Worm (Caenorhabditis elegans) whole organism, L4 larva: ENCODE measurements around the gene lem-4.

Source experiments
- R02D3.7 ChIP-seq: fragments of 150-350 bp; sonication (generic microtip); optimal IDR thresholded peaks from 3 replicates; lab custom pipeline; 2014; ENCODE audit warnings: missing biosample characterization, missing genetic modification characterization
- aha-1 ChIP-seq: fragments of 150-350 bp; peaks from one replicate; lab custom pipeline; 2014; ENCODE audit warnings: missing biosample characterization, missing genetic modification characterization
- fkh-10 ChIP-seq: fragments of 150-350 bp; optimal IDR thresholded peaks from 2 replicates; lab custom pipeline; 2014; ENCODE audit warnings: missing biosample characterization, missing genetic modification reagents, missing genetic modification characterization
- lin-15B ChIP-seq: fragments of 150-350 bp; sonication (generic microtip); optimal IDR thresholded peaks from 3 replicates; lab custom pipeline; 2014; ENCODE audit warnings: missing biosample characterization, missing genetic modification characterization
- lin-39 ChIP-seq: fragments of 150-350 bp; optimal IDR thresholded peaks from 2 replicates; lab custom pipeline; 2014; ENCODE audit warnings: missing biosample characterization, missing genetic modification reagents, missing genetic modification characterization
- lsy-2 ChIP-seq, 2 experiments: fragments of 150-350 bp in 1 of 2; sonication (generic microtip) in 1 of 2; optimal IDR thresholded peaks; 2 replicates each; lab custom pipeline; 2014 to 2017; ENCODE audit warnings: missing biosample characterization in 2 of 2, missing genetic modification characterization in 2 of 2
- mdl-1 ChIP-seq, 2 experiments: fragments of 150-350 bp in 1 of 2; sonication (generic microtip) in 1 of 2; optimal IDR thresholded peaks; 2 replicates each; lab custom pipeline; 2014 to 2017; ENCODE audit warnings: missing biosample characterization in 2 of 2, missing genetic modification characterization in 2 of 2
- pha-4 ChIP-seq, 2 experiments: fragments of 150-350 bp in 1 of 2; fragments of 200-800 bp in 1 of 2; sonication (Bioruptor generic) in 1 of 2; IDR thresholded peaks in 1 of 2; optimal IDR thresholded peaks in 1 of 2; 2 replicates each; pipeline versions ENCODE4 v1.3.6 to Lab custom; 2014 to 2022; ENCODE audit warnings: missing genetic modification characterization in 2 of 2, missing genetic modification reagents in 2 of 2, missing biosample characterization in 1 of 2, missing compliant biosample characterization in 1 of 2
- php-3 ChIP-seq: fragments of 200-800 bp; sonication (Bioruptor generic); IDR thresholded peaks from 2 replicates; pipeline ENCODE4 v1.3.6; 2022; ENCODE audit warnings: missing genetic modification reagents, missing genetic modification characterization, missing compliant biosample characterization

- TF ChIP-seq pha-4 (GFP tag; IDR thresholded peaks at IDR 0.05; lab: Robert Waterston, UW) (no peak), pha-4 (tag; optimal IDR thresholded peaks at IDR 0.05; lab: Kevin White, UChicago) (no peak), R02D3.7 (tag; lab: Kevin White, UChicago) (no peak), lsy-2 (tag; optimal IDR thresholded peaks at IDR 0.05; lab: Kevin White, UChicago) (no peak), lin-15B (tag; lab: Kevin White, UChicago) (no peak), fkh-10 (GFP tag; lab: Kevin White, UChicago) (no peak), lin-39 (tag; lab: Kevin White, UChicago) (no peak), php-3 (no peak), aha-1 (tag; lab: Kevin White, UChicago) (no peak), mdl-1 (tag; optimal IDR thresholded peaks at IDR 0.05; lab: Kevin White, UChicago) (no peak)
Measured at ce11 chrIV:824854-825253, 29.7 kb downstream of the lem-4 start, which contains the start of gene zipt-15.
